Worm (Caenorhabditis elegans): ENCODE measurements around the gene C34F6.5.
A peak's percentile ranks its signal among the peaks of the same experiment; 100 is the strongest.

Gene C34F6.5

ce11 chrX:11222597-11223218, 14.0 kb upstream of the C34F6.5 start, which contains the start of gene C34F6.9 (continued):
- TF ChIP-seq pha-4 (tag; optimal IDR thresholded peaks at IDR 0.05) (no peak), tbx-9 (tag; optimal IDR thresholded peaks at IDR 0.05; ENCODE audit: borderline replicate concordance) (no peak), B0035.1 (tag; optimal IDR thresholded peaks at IDR 0.05) (no peak), madf-10 (tag; optimal IDR thresholded peaks at IDR 0.05) (no peak)

ce11 chrX:11215420-11216050, 6.8 kb upstream of the C34F6.5 start, which contains the start of the genes C34F6.7 and idh-2:
C34F6.7 (minus strand) TSS chrX:11215470.
idh-2 (plus strand) TSS chrX:11216000.
- TF ChIP-seq nhr-80 (tag; optimal IDR thresholded peaks at IDR 0.05) (peak; percentile 52), efl-1 (GFP tag; optimal IDR thresholded peaks at IDR 0.05) (no peak), lin-40 (tag; optimal IDR thresholded peaks at IDR 0.05) (peak; percentile 6), lag-1 (GFP tag; IDR thresholded peaks at IDR 0.05) (no peak), nfyb-1 (GFP tag; IDR thresholded peaks at IDR 0.05) (0 out of 2 replicates have a peak, but pooled peaks have one; percentile 22), F39B2.1 (GFP tag; IDR thresholded peaks at IDR 0.05) (no peak), dox-1 (GFP tag; IDR thresholded peaks at IDR 0.05) (peak; percentile 38; the same call in 1 of the 2 replicates), mxl-1 (tag; optimal IDR thresholded peaks at IDR 0.05) (no peak), hmg-1.2 (GFP tag; IDR thresholded peaks at IDR 0.05) (peak; percentile 11; the same call in 1 of the 2 replicates)

- no peak for TF ChIP-seq sptf-2 (GFP tag; optimal IDR thresholded peaks at IDR 0.05)
These were observed 2.7 kb upstream of the C34F6.5 start for ce11 chrX:11211360-11211759.

ce11 chrX:11210417-11210816, 1.7 kb upstream of the C34F6.5 start:
- TF ChIP-seq dox-1 (GFP tag; IDR thresholded peaks at IDR 0.05) (0 out of 2 replicates have a peak, but pooled peaks have one; percentile 26), hmg-20 (GFP tag; IDR thresholded peaks at IDR 0.05) (no peak), tbx-9 (tag; optimal IDR thresholded peaks at IDR 0.05; ENCODE audit: borderline replicate concordance) (no peak), C17E4.6 (GFP tag; IDR thresholded peaks at IDR 0.05) (no peak), Y79H2A.3 (GFP tag; conservative IDR thresholded peaks at IDR 0.05) (no peak), zfh-2 (GFP tag; conservative IDR thresholded peaks at IDR 0.05) (peak; percentile 55; the same call in 1 of the 2 replicates)

- TF ChIP-seq ets-4 (GFP tag; optimal IDR thresholded peaks at IDR 0.05) (no peak), ztf-26 (tag; optimal IDR thresholded peaks at IDR 0.05) (peak; percentile 24), lin-26 (GFP tag; IDR thresholded peaks at IDR 0.05) (no peak), attf-5 (GFP tag; optimal IDR thresholded peaks at IDR 0.05) (peak; percentile 41), F55B11.4 (tag; optimal IDR thresholded peaks at IDR 0.05; ENCODE audit: borderline replicate concordance, insufficient read depth) (no peak), unc-62 (GFP tag; optimal IDR thresholded peaks at IDR 0.05) (peak; percentile 26), lag-1 (GFP tag; IDR thresholded peaks at IDR 0.05) (no peak), nhr-27 (tag; optimal IDR thresholded peaks at IDR 0.05) (no peak), lin-40 (tag; optimal IDR thresholded peaks at IDR 0.05) (peak; percentile 93), F33H1.4 (GFP tag; IDR thresholded peaks at IDR 0.05) (no peak), snpc-1.3 (tag; optimal IDR thresholded peaks at IDR 0.05; ENCODE audit: insufficient read depth) (no peak), Y67H2A.10 (GFP tag; conservative IDR thresholded peaks at IDR 0.05) (no peak), hmg-20 (GFP tag; IDR thresholded peaks at IDR 0.05) (no peak), ztf-18 (tag; optimal IDR thresholded peaks at IDR 0.05) (peak; percentile 95), Y56A3A.18 (GFP tag; IDR thresholded peaks at IDR 0.05) (peak; percentile 82), ceh-58 (GFP tag; IDR thresholded peaks at IDR 0.05) (no peak), rec-8 (tag; optimal IDR thresholded peaks at IDR 0.05) (no peak), madf-10 (tag; optimal IDR thresholded peaks at IDR 0.05) (peak; percentile 24), hlh-26 (GFP tag; conservative IDR thresholded peaks at IDR 0.05) (no peak), atf-7 (tag; optimal IDR thresholded peaks at IDR 0.05) (peak; percentile 13), zfh-2 (GFP tag; conservative IDR thresholded peaks at IDR 0.05) (no peak), nfya-1 (tag; optimal IDR thresholded peaks at IDR 0.05; ENCODE audit: borderline replicate concordance, insufficient read depth) (no peak), xnd-1 (tag; optimal IDR thresholded peaks at IDR 0.05) (no peak), D2030.7 (GFP tag; IDR thresholded peaks at IDR 0.05) (no peak), F57A8.1 (GFP tag; optimal IDR thresholded peaks at IDR 0.05) (no peak), somi-1 (GFP tag; optimal IDR thresholded peaks at IDR 0.05) (peak; percentile 4)
These were observed 1.7 kb downstream of the C34F6.5 start, which contains the start of gene hst-2 for ce11 chrX:11206953-11207352. hst-2 (minus strand) TSS chrX:11207155.

All from whole organism, young adult.